Worm (Caenorhabditis elegans) whole organism, L4 larva: ENCODE data around the gene pgp-13.

Source experiments
- D1046.2 ChIP-seq: fragments of 200-800 bp; sonication (Bioruptor generic); IDR thresholded peaks from 2 replicates; pipeline ENCODE4 v1.3.6; 2022; ENCODE audit warnings: missing genetic modification characterization, missing compliant biosample characterization
- F10B5.3 ChIP-seq: sonication (generic microtip); optimal IDR thresholded peaks from 2 replicates; lab custom pipeline; 2016; ENCODE audit warnings: mild to moderate bottlenecking, missing genetic modification characterization, missing compliant biosample characterization
- F26F4.8 ChIP-seq: fragments of 200-800 bp; sonication (Bioruptor generic); conservative IDR thresholded peaks from 2 replicates; pipeline ENCODE4 v1.3.6; 2022; ENCODE audit warnings: missing genetic modification characterization, missing compliant biosample characterization
- F37D6.2 ChIP-seq: sonication (generic microtip); optimal IDR thresholded peaks from 2 replicates; lab custom pipeline; 2016; ENCODE audit warnings: mild to moderate bottlenecking, missing genetic modification characterization, missing compliant biosample characterization
- T20F7.1 ChIP-seq: fragments of 200-800 bp; sonication (Bioruptor generic); optimal IDR thresholded peaks from 2 replicates; lab custom pipeline; 2018; ENCODE audit warnings: mild to moderate bottlenecking, missing genetic modification characterization, missing compliant biosample characterization
- Y105C5A.15 ChIP-seq: fragments of 200-800 bp; sonication (Bioruptor generic); IDR thresholded peaks from 2 replicates; pipeline ENCODE4 v1.3.6; 2022; ENCODE audit warnings: missing genetic modification characterization, missing compliant biosample characterization
- Y48G9A.11 ChIP-seq: fragments of 200-800 bp; sonication (Bioruptor generic); IDR thresholded peaks from 2 replicates; pipeline ENCODE4 v1.3.6; 2022; ENCODE audit warnings: missing genetic modification reagents, missing genetic modification characterization, missing compliant biosample characterization
- ZK546.5 ChIP-seq, 2 experiments: sonication (generic microtip); optimal IDR thresholded peaks; 2 replicates each; lab custom pipeline; 2017; ENCODE audit warnings: missing biosample characterization in 2 of 2, missing genetic modification characterization in 2 of 2
- aly-2 ChIP-seq: sonication (generic microtip); optimal IDR thresholded peaks from 2 replicates; lab custom pipeline; 2018; ENCODE audit warnings: missing biosample characterization, missing genetic modification characterization
- arid-1 ChIP-seq: fragments of 200-800 bp; sonication (Bioruptor generic); conservative IDR thresholded peaks from 2 replicates; pipeline ENCODE4 v1.3.6; 2022; ENCODE audit warnings: missing genetic modification reagents, missing genetic modification characterization, missing compliant biosample characterization
- ceh-62 ChIP-seq: sonication (generic microtip); optimal IDR thresholded peaks from 2 replicates; lab custom pipeline; 2017; ENCODE audit warnings: missing biosample characterization, missing genetic modification characterization
- ceh-82 ChIP-seq: sonication (generic microtip); optimal IDR thresholded peaks from 2 replicates; lab custom pipeline; 2017; ENCODE audit warnings: missing biosample characterization, missing genetic modification characterization
- daf-12 ChIP-seq: fragments of 150-350 bp; optimal IDR thresholded peaks from 2 replicates; lab custom pipeline; 2014; ENCODE audit warnings: missing biosample characterization, missing genetic modification reagents, missing genetic modification characterization
- daf-16 ChIP-seq, 3 experiments: sonication (generic microtip); optimal IDR thresholded peaks; 2 replicates each; lab custom pipeline; 2016 to 2017; ENCODE audit warnings: missing genetic modification characterization in 3 of 3, missing genetic modification reagents in 3 of 3, mild to moderate bottlenecking in 2 of 3, missing compliant biosample characterization in 2 of 3, missing biosample characterization in 1 of 3, moderate library complexity in 1 of 3
- daf-19 ChIP-seq: fragments of 200-800 bp; sonication (Bioruptor generic); conservative IDR thresholded peaks from 2 replicates; pipeline ENCODE4 v1.3.6; 2022; ENCODE audit warnings: missing genetic modification characterization, missing compliant biosample characterization
- daf-8 ChIP-seq: fragments of 200-800 bp; sonication (Bioruptor generic); IDR thresholded peaks from 2 replicates; pipeline ENCODE4 v1.3.6; 2022; ENCODE audit warnings: missing genetic modification characterization, missing compliant biosample characterization
- dmd-6 ChIP-seq: fragments of 200-800 bp; sonication (Bioruptor generic); IDR thresholded peaks from 2 replicates; pipeline ENCODE4 v1.3.6; 2022; ENCODE audit warnings: missing genetic modification reagents, missing genetic modification characterization, missing compliant biosample characterization
- dmd-8 ChIP-seq: fragments of 200-800 bp; sonication (Bioruptor generic); IDR thresholded peaks from 2 replicates; pipeline ENCODE4 v1.3.6; 2022; ENCODE audit warnings: missing genetic modification characterization, missing compliant biosample characterization
- dve-1 ChIP-seq: sonication (generic microtip); optimal IDR thresholded peaks from 2 replicates; lab custom pipeline; 2017; ENCODE audit warnings: antibody characterized with exemption, mild to moderate bottlenecking, missing genetic modification characterization, missing compliant biosample characterization; ENCODE audit not compliant: insufficient read depth
- hlh-11 ChIP-seq: fragments of 200-800 bp; sonication (Bioruptor generic); optimal IDR thresholded peaks from 2 replicates; lab custom pipeline; 2018; ENCODE audit warnings: mild to moderate bottlenecking, missing genetic modification characterization, missing compliant biosample characterization
- hlh-30 ChIP-seq: sonication (generic microtip); optimal IDR thresholded peaks from 2 replicates; lab custom pipeline; 2017; ENCODE audit warnings: antibody characterized with exemption, mild to moderate bottlenecking, missing genetic modification characterization, missing compliant biosample characterization; ENCODE audit not compliant: insufficient read depth
- hmg-1.1 ChIP-seq: fragments of 200-800 bp; sonication (Bioruptor generic); IDR thresholded peaks from 2 replicates; pipeline ENCODE4 v1.3.6; 2022; ENCODE audit warnings: missing genetic modification reagents, missing genetic modification characterization, missing compliant biosample characterization
- lin-29 ChIP-seq: fragments of 200-800 bp; sonication (Bioruptor generic); IDR thresholded peaks from 2 replicates; pipeline ENCODE4 v1.3.6; 2022; ENCODE audit warnings: missing genetic modification reagents, missing genetic modification characterization, missing compliant biosample characterization
- lin-39 ChIP-seq: fragments of 150-350 bp; optimal IDR thresholded peaks from 2 replicates; lab custom pipeline; 2014; ENCODE audit warnings: missing biosample characterization, missing genetic modification reagents, missing genetic modification characterization
- lir-3 ChIP-seq: sonication (generic microtip); optimal IDR thresholded peaks from 2 replicates; lab custom pipeline; 2016; ENCODE audit warnings: mild to moderate bottlenecking, missing genetic modification characterization, missing compliant biosample characterization
- madf-5 ChIP-seq, 2 experiments: fragments of 200-800 bp; sonication (Bioruptor generic); IDR thresholded peaks; 2 replicates each; pipeline ENCODE4 v1.3.6; 2022; ENCODE audit warnings: missing compliant biosample characterization in 2 of 2, missing genetic modification characterization in 2 of 2
- mdl-1 ChIP-seq, 2 experiments: fragments of 150-350 bp in 1 of 2; sonication (generic microtip) in 1 of 2; optimal IDR thresholded peaks; 2 replicates each; lab custom pipeline; 2014 to 2017; ENCODE audit warnings: missing biosample characterization in 2 of 2, missing genetic modification characterization in 2 of 2
- mep-1 ChIP-seq: fragments of 150-350 bp; sonication (generic microtip); optimal IDR thresholded peaks from 3 replicates; lab custom pipeline; 2014; ENCODE audit warnings: missing biosample characterization, missing genetic modification characterization
- mxl-3 ChIP-seq: fragments of 200-800 bp; sonication (Bioruptor generic); optimal IDR thresholded peaks from 2 replicates; lab custom pipeline; 2018; ENCODE audit warnings: mild to moderate bottlenecking, missing genetic modification characterization, missing compliant biosample characterization
- nhr-11 ChIP-seq: fragments of 150-350 bp; optimal IDR thresholded peaks from 2 replicates; lab custom pipeline; 2014; ENCODE audit warnings: missing biosample characterization, missing genetic modification characterization
- nhr-237 ChIP-seq: sonication (generic microtip); optimal IDR thresholded peaks from 2 replicates; lab custom pipeline; 2017; ENCODE audit warnings: missing biosample characterization, missing genetic modification characterization
- nhr-28 ChIP-seq: fragments of 150-350 bp; optimal IDR thresholded peaks from 2 replicates; lab custom pipeline; 2014; ENCODE audit warnings: missing biosample characterization, missing genetic modification characterization
- nhr-48 ChIP-seq: sonication (generic microtip); optimal IDR thresholded peaks from 2 replicates; lab custom pipeline; 2016; ENCODE audit warnings: mild to moderate bottlenecking, missing genetic modification characterization, missing compliant biosample characterization
- nhr-6 ChIP-seq: fragments of 150-350 bp; optimal IDR thresholded peaks from 2 replicates; lab custom pipeline; 2014; ENCODE audit warnings: missing biosample characterization, missing genetic modification characterization
- php-3 ChIP-seq: fragments of 200-800 bp; sonication (Bioruptor generic); IDR thresholded peaks from 2 replicates; pipeline ENCODE4 v1.3.6; 2022; ENCODE audit warnings: missing genetic modification reagents, missing genetic modification characterization, missing compliant biosample characterization
- pqm-1 ChIP-seq: sonication (generic microtip); optimal IDR thresholded peaks from 2 replicates; lab custom pipeline; 2017; ENCODE audit warnings: missing biosample characterization, missing genetic modification characterization
- snpc-1.2 ChIP-seq: fragments of 200-800 bp; sonication (Bioruptor generic); IDR thresholded peaks from 2 replicates; pipeline ENCODE4 v1.3.6; 2022; ENCODE audit warnings: missing genetic modification reagents, missing genetic modification characterization, missing compliant biosample characterization
- tra-1 ChIP-seq: fragments of 200-800 bp; sonication (Bioruptor generic); IDR thresholded peaks from 2 replicates; pipeline ENCODE4 v1.3.6; 2022; ENCODE audit warnings: missing genetic modification reagents, missing genetic modification characterization, missing compliant biosample characterization
- zfp-3 ChIP-seq: fragments of 200-800 bp; sonication (Bioruptor generic); conservative IDR thresholded peaks from 2 replicates; pipeline ENCODE4 v1.3.6; 2022; ENCODE audit warnings: missing genetic modification reagents, missing genetic modification characterization, missing compliant biosample characterization

Gene pgp-13

ce11 chrX:12759642-12760041 is 21.1 kb downstream of the pgp-13 start (continued):
- TF ChIP-seq F37D6.2 (tag; lab: Kevin White, UChicago) (no peak), nhr-6 (peak; percentile 31), nhr-48 (tag; lab: Kevin White, UChicago) (peak; percentile 79), hmg-1.1 (GFP tag; lab: Robert Waterston, UW) (no peak), hlh-11 (tag; lab: Kevin White, UChicago) (peak; percentile 91), mep-1 (tag; lab: Kevin White, UChicago) (peak; percentile 64)

DNA sequence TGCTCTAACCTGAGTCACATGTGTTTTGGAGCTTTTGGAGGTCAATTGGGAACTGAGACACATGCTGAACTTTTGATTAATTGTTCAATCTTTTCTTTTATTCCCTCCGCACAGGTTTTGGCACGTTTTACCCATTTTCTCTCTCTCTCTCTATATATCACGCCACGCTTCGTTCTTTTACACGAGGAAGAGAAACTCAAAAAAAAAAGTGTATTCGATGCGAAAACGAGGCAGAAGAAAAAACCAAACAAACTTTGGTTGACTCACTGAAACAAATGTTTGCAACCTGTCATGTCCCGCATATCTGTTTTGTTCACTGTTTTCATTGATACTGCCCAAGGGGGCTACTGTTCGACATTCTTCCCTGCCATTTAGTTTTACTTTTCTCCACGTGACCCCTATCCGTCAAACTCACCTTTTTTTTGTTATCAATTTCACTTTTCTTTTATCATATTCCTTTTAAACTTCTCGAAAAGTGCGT is 22.8 kb downstream of the pgp-13 start:
- TF ChIP-seq daf-19 (GFP tag; lab: Robert Waterston, UW) = no peak
- TF ChIP-seq nhr-28 = peak; percentile 35
- peak in 1 of 2 experiments; percentile 45 for TF ChIP-seq daf-16 (GFP tag; optimal IDR thresholded peaks at IDR 0.05; lab: Kevin White, UChicago)
- no peak for TF ChIP-seq daf-16 (tag; optimal IDR thresholded peaks at IDR 0.05; lab: Kevin White, UChicago)
- no peak for TF ChIP-seq Y105C5A.15 (GFP tag; lab: Robert Waterston, UW)
- TF ChIP-seq hlh-30 (tag; lab: Kevin White, UChicago) = peak; percentile 75
- TF ChIP-seq nhr-48 (tag; lab: Kevin White, UChicago) = peak; percentile 43
- no peak for TF ChIP-seq Y48G9A.11 (GFP tag; lab: Robert Waterston, UW)
- TF ChIP-seq dve-1 (tag; lab: Kevin White, UChicago) = peak; percentile 4
- no peak for TF ChIP-seq F37D6.2 (tag; lab: Kevin White, UChicago)
- TF ChIP-seq madf-5 (GFP tag; IDR thresholded peaks at IDR 0.05; lab: Robert Waterston, UW) = no peak
- TF ChIP-seq nhr-237 (tag; lab: Kevin White, UChicago) = no peak
- TF ChIP-seq D1046.2 = no peak
- TF ChIP-seq lin-29 = 0 out of 2 replicates have a peak, but pooled peaks have one; percentile 25
- no peak for TF ChIP-seq daf-12 (tag; lab: Kevin White, UChicago)
- TF ChIP-seq mxl-3 = peak; percentile 85
- no peak for TF ChIP-seq ceh-82
- no peak for TF ChIP-seq zfp-3 (GFP tag; lab: Robert Waterston, UW)
- no peak for TF ChIP-seq dmd-8 (GFP tag; lab: Robert Waterston, UW)
- peak in 1 of 2 experiments; percentile 87 for TF ChIP-seq mdl-1 (tag; optimal IDR thresholded peaks at IDR 0.05; lab: Kevin White, UChicago)
- no peak for TF ChIP-seq ceh-62 (tag; lab: Kevin White, UChicago)
- TF ChIP-seq F10B5.3 = no peak
- TF ChIP-seq pqm-1 (tag; lab: Kevin White, UChicago) = no peak
- peak; percentile 16 for TF ChIP-seq T20F7.1
- TF ChIP-seq hlh-11 (tag; lab: Kevin White, UChicago) = peak; percentile 80
- no peak for TF ChIP-seq arid-1
- 0 out of 2 replicates have a peak, but pooled peaks have one; percentile 49 for TF ChIP-seq tra-1 (GFP tag; lab: Robert Waterston, UW)
- no peak for TF ChIP-seq php-3 (GFP tag; lab: Robert Waterston, UW)
- peak; percentile 49 for TF ChIP-seq dmd-6 (GFP tag; lab: Robert Waterston, UW)
- no peak for TF ChIP-seq lin-39 (tag; lab: Kevin White, UChicago)
- TF ChIP-seq daf-8 (GFP tag; lab: Robert Waterston, UW) = no peak
- TF ChIP-seq snpc-1.2 (GFP tag; lab: Robert Waterston, UW) = no peak
- no peak for TF ChIP-seq ZK546.5 (tag; optimal IDR thresholded peaks at IDR 0.05; lab: Kevin White, UChicago)
- no peak for TF ChIP-seq lir-3 (tag; lab: Kevin White, UChicago)
- TF ChIP-seq aly-2 (tag; lab: Kevin White, UChicago) = no peak
- TF ChIP-seq F26F4.8 (GFP tag; lab: Robert Waterston, UW) = no peak

- TF ChIP-seq dmd-6 (GFP tag; lab: Robert Waterston, UW) (0 out of 2 replicates have a peak, but pooled peaks have one; percentile 4), nhr-11 (tag; lab: Kevin White, UChicago) (no peak)
Measured at ce11 chrX:12761778-12762177, 23.2 kb downstream of the pgp-13 start, which contains the start of gene cept-1. Gene cept-1 (plus strand): TSS chrX:12762078.
